Worm (Caenorhabditis elegans) whole organism, late embryonic: ENCODE measurements around the gene C56E6.7.

Experiments used
- C38D4.7 ChIP-seq: fragments of 200-800 bp; sonication (Bioruptor generic); optimal IDR thresholded peaks from 2 replicates; lab custom pipeline; 2018; ENCODE audit warnings: mild to moderate bottlenecking, missing genetic modification characterization, moderate library complexity, missing compliant biosample characterization
- F13H6.1 ChIP-seq: sonication (generic microtip); optimal IDR thresholded peaks from 2 replicates; lab custom pipeline; 2016; ENCODE audit warnings: missing genetic modification characterization, missing compliant biosample characterization
- K02D7.2 ChIP-seq: sonication (generic microtip); optimal IDR thresholded peaks from 2 replicates; lab custom pipeline; 2017; ENCODE audit warnings: mild to moderate bottlenecking, missing genetic modification characterization, missing compliant biosample characterization
- K09A11.1 ChIP-seq: sonication (generic microtip); optimal IDR thresholded peaks from 2 replicates; lab custom pipeline; 2017; ENCODE audit warnings: antibody characterized with exemption, mild to moderate bottlenecking, missing genetic modification characterization, missing compliant biosample characterization; ENCODE audit not compliant: insufficient read depth
- T23F11.4 ChIP-seq: fragments of 200-800 bp; sonication (Bioruptor generic); optimal IDR thresholded peaks from 2 replicates; lab custom pipeline; 2018; ENCODE audit warnings: mild to moderate bottlenecking, missing genetic modification characterization, missing compliant biosample characterization
- ahr-1 ChIP-seq: sonication (generic microtip); optimal IDR thresholded peaks from 2 replicates; lab custom pipeline; 2016; ENCODE audit warnings: missing genetic modification characterization, missing compliant biosample characterization
- ama-1 ChIP-seq: fragments of 150-350 bp; optimal IDR thresholded peaks from 2 replicates; lab custom pipeline; 2014
- ceh-19 ChIP-seq: fragments of 200-800 bp; sonication (Bioruptor generic); optimal IDR thresholded peaks from 2 replicates; lab custom pipeline; 2018; ENCODE audit warnings: mild to moderate bottlenecking, missing genetic modification characterization, missing compliant biosample characterization
- ceh-2 ChIP-seq: sonication (generic microtip); optimal IDR thresholded peaks from 2 replicates; lab custom pipeline; 2016; ENCODE audit warnings: missing genotype, missing genetic modification characterization, missing compliant biosample characterization
- ceh-22 ChIP-seq: sonication (generic microtip); optimal IDR thresholded peaks from 2 replicates; lab custom pipeline; 2017; ENCODE audit warnings: missing biosample characterization, missing genetic modification characterization
- ceh-30 ChIP-seq: fragments of 150-350 bp; optimal IDR thresholded peaks from 2 replicates; lab custom pipeline; 2014; ENCODE audit warnings: missing biosample characterization, missing genetic modification characterization
- ceh-34 ChIP-seq: sonication (generic microtip); optimal IDR thresholded peaks from 2 replicates; lab custom pipeline; 2016; ENCODE audit warnings: mild to moderate bottlenecking, missing genetic modification characterization, missing compliant biosample characterization
- ceh-45 ChIP-seq: fragments of 200-800 bp; sonication (Bioruptor generic); IDR thresholded peaks from 2 replicates; pipeline ENCODE4 v1.3.6; 2022; ENCODE audit warnings: missing genetic modification reagents, missing genetic modification characterization, missing compliant biosample characterization
- ceh-48 ChIP-seq: sonication (generic microtip); optimal IDR thresholded peaks from 2 replicates; lab custom pipeline; 2016; ENCODE audit warnings: missing genetic modification characterization, inconsistent platforms, missing compliant biosample characterization
- ceh-6 ChIP-seq: fragments of 200-800 bp; sonication (Bioruptor generic); optimal IDR thresholded peaks from 2 replicates; lab custom pipeline; 2018; ENCODE audit warnings: mild to moderate bottlenecking, missing genetic modification characterization, missing compliant biosample characterization
- che-1 ChIP-seq: sonication (generic microtip); optimal IDR thresholded peaks from 2 replicates; lab custom pipeline; 2016; ENCODE audit warnings: mild to moderate bottlenecking, missing genetic modification characterization, missing compliant biosample characterization
- dmd-4 ChIP-seq: sonication (generic microtip); optimal IDR thresholded peaks from 2 replicates; lab custom pipeline; 2016; ENCODE audit warnings: borderline replicate concordance, missing genetic modification characterization, missing compliant biosample characterization
- dve-1 ChIP-seq: sonication (generic microtip); optimal IDR thresholded peaks from 2 replicates; lab custom pipeline; 2017; ENCODE audit warnings: antibody characterized with exemption, mild to moderate bottlenecking, missing genetic modification characterization, missing compliant biosample characterization
- elt-4 ChIP-seq: sonication (generic microtip); optimal IDR thresholded peaks from 2 replicates; lab custom pipeline; 2016; ENCODE audit warnings: missing genetic modification characterization, missing compliant biosample characterization
- eyg-1 ChIP-seq: sonication (generic microtip); optimal IDR thresholded peaks from 2 replicates; lab custom pipeline; 2016; ENCODE audit warnings: missing genotype, missing genetic modification characterization, missing compliant biosample characterization
- fkh-10 ChIP-seq: fragments of 150-350 bp; optimal IDR thresholded peaks from 2 replicates; lab custom pipeline; 2014; ENCODE audit warnings: missing biosample characterization, missing genetic modification reagents, missing genetic modification characterization
- fkh-6 ChIP-seq: sonication (generic microtip); optimal IDR thresholded peaks from 2 replicates; lab custom pipeline; 2016; ENCODE audit warnings: missing genetic modification characterization, missing compliant biosample characterization
- gmeb-2 ChIP-seq: sonication (generic microtip); optimal IDR thresholded peaks from 2 replicates; lab custom pipeline; 2016; ENCODE audit warnings: missing genetic modification characterization, inconsistent platforms, missing compliant biosample characterization
- hlh-13 ChIP-seq: fragments of 200-800 bp; sonication (Bioruptor generic); optimal IDR thresholded peaks from 2 replicates; lab custom pipeline; 2018; ENCODE audit warnings: mild to moderate bottlenecking, missing genetic modification characterization, missing compliant biosample characterization
- hlh-15 ChIP-seq: sonication (generic microtip); optimal IDR thresholded peaks from 2 replicates; lab custom pipeline; 2016; ENCODE audit warnings: missing genetic modification characterization, missing compliant biosample characterization
- hlh-8 ChIP-seq: sonication (generic microtip); optimal IDR thresholded peaks from 2 replicates; lab custom pipeline; 2016; ENCODE audit warnings: missing genotype, missing genetic modification characterization, missing compliant biosample characterization
- lim-6 ChIP-seq: sonication (generic microtip); optimal IDR thresholded peaks from 2 replicates; lab custom pipeline; 2016; ENCODE audit warnings: missing genetic modification characterization, missing compliant biosample characterization
- lin-11 ChIP-seq: fragments of 200-800 bp; sonication (Bioruptor generic); optimal IDR thresholded peaks from 2 replicates; lab custom pipeline; 2018; ENCODE audit warnings: mild to moderate bottlenecking, missing genetic modification characterization, missing compliant biosample characterization
- nfya-1 ChIP-seq: sonication (generic microtip); optimal IDR thresholded peaks from 2 replicates; lab custom pipeline; 2017; ENCODE audit warnings: missing genetic modification characterization, mild to moderate bottlenecking, missing compliant biosample characterization, antibody characterized with exemption, moderate library complexity
- nhr-11 ChIP-seq: fragments of 150-350 bp; optimal IDR thresholded peaks from 2 replicates; lab custom pipeline; 2014; ENCODE audit warnings: missing biosample characterization, missing genetic modification characterization
- nhr-232 ChIP-seq: sonication (generic microtip); optimal IDR thresholded peaks from 2 replicates; lab custom pipeline; 2016; ENCODE audit warnings: missing genetic modification characterization, missing compliant biosample characterization
- npax-4 ChIP-seq: sonication (generic microtip); optimal IDR thresholded peaks from 2 replicates; lab custom pipeline; 2016; ENCODE audit warnings: missing genetic modification characterization, missing compliant biosample characterization
- pat-9 ChIP-seq: fragments of 200-800 bp; sonication (Bioruptor generic); optimal IDR thresholded peaks from 2 replicates; lab custom pipeline; 2018; ENCODE audit warnings: mild to moderate bottlenecking, missing genetic modification characterization, moderate library complexity, missing compliant biosample characterization
- pax-1 ChIP-seq: fragments of 150-350 bp; optimal IDR thresholded peaks from 2 replicates; lab custom pipeline; 2014; ENCODE audit warnings: missing biosample characterization, missing genetic modification characterization
- pha-2 ChIP-seq: sonication (generic microtip); optimal IDR thresholded peaks from 2 replicates; lab custom pipeline; 2017; ENCODE audit warnings: mild to moderate bottlenecking, missing genetic modification characterization, missing compliant biosample characterization
- pha-4 ChIP-seq: fragments of 150-350 bp; optimal IDR thresholded peaks from 2 replicates; lab custom pipeline; 2018; ENCODE audit warnings: missing biosample characterization, missing genetic modification reagents, missing genetic modification characterization
- pqm-1 ChIP-seq: sonication (generic microtip); optimal IDR thresholded peaks from 2 replicates; lab custom pipeline; 2016; ENCODE audit warnings: missing genetic modification characterization, missing compliant biosample characterization
- pros-1 ChIP-seq: fragments of 150-350 bp; optimal IDR thresholded peaks from 2 replicates; lab custom pipeline; 2014; ENCODE audit warnings: missing biosample characterization, missing genetic modification reagents, missing genetic modification characterization
- ref-2 ChIP-seq: sonication (generic microtip); optimal IDR thresholded peaks from 2 replicates; lab custom pipeline; 2016; ENCODE audit warnings: missing genetic modification characterization, missing compliant biosample characterization
- rnt-1 ChIP-seq: sonication (generic microtip); optimal IDR thresholded peaks from 2 replicates; lab custom pipeline; 2016; ENCODE audit warnings: missing genetic modification characterization, missing compliant biosample characterization
- sdc-2 ChIP-seq: sonication (generic microtip); optimal IDR thresholded peaks from 2 replicates; lab custom pipeline; 2016; ENCODE audit warnings: missing genotype, missing genetic modification characterization, missing compliant biosample characterization
- sox-2 ChIP-seq: fragments of 200-800 bp; sonication (Bioruptor generic); IDR thresholded peaks from 2 replicates; pipeline ENCODE4 v1.3.6; 2022; ENCODE audit warnings: missing genetic modification reagents, missing genetic modification characterization, missing compliant biosample characterization
- sox-4 ChIP-seq: sonication (generic microtip); optimal IDR thresholded peaks from 2 replicates; lab custom pipeline; 2017; ENCODE audit warnings: mild to moderate bottlenecking, missing genetic modification characterization, inconsistent platforms, missing compliant biosample characterization
- syd-9 ChIP-seq: sonication (generic microtip); optimal IDR thresholded peaks from 2 replicates; lab custom pipeline; 2016; ENCODE audit warnings: mild to moderate bottlenecking, missing genetic modification characterization, moderate library complexity, missing compliant biosample characterization
- tbx-2 ChIP-seq: sonication (generic microtip); optimal IDR thresholded peaks from 2 replicates; lab custom pipeline; 2016; ENCODE audit warnings: missing genetic modification characterization, missing compliant biosample characterization
- tbx-7 ChIP-seq: sonication (generic microtip); optimal IDR thresholded peaks from 2 replicates; lab custom pipeline; 2016; ENCODE audit warnings: missing genotype, missing genetic modification characterization, missing compliant biosample characterization
- ttx-3 ChIP-seq: sonication (generic microtip); optimal IDR thresholded peaks from 2 replicates; lab custom pipeline; 2016; ENCODE audit warnings: missing genetic modification reagents, missing genetic modification characterization, missing compliant biosample characterization
- unc-42 ChIP-seq: sonication (generic microtip); optimal IDR thresholded peaks from 2 replicates; lab custom pipeline; 2016; ENCODE audit warnings: missing genotype, missing genetic modification characterization, missing compliant biosample characterization
- unc-55 ChIP-seq: sonication (generic microtip); optimal IDR thresholded peaks from 2 replicates; lab custom pipeline; 2017; ENCODE audit warnings: missing biosample characterization, missing genetic modification reagents, missing genetic modification characterization
- zip-5 ChIP-seq: sonication (generic microtip); optimal IDR thresholded peaks from 2 replicates; lab custom pipeline; 2016; ENCODE audit warnings: missing genetic modification characterization, missing compliant biosample characterization

The C56E6.7 gene

DNA sequence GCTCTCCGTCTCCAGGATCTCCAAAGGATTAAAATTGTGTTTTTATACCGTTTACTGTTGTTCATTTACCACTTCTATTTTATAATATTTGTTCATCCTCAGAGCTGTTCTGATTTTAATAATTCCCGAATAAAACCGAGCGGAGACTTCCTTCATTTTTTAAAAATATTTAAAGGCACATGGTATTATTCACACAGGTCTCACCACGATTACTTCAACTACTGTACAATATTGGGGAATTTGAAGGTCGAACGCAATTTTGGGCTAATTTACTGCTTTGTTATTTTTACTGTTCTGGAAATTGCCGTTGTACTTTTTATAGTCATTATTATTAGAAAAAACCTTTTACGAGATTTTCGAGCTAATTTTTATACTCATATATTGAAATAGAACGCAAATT, 25.2 kb upstream of the C56E6.7 start:
- TF ChIP-seq unc-42, result no peak
- no peak for TF ChIP-seq npax-4 (tag; lab: Kevin White, UChicago)
- no peak for TF ChIP-seq pha-2 (tag; lab: Kevin White, UChicago)
- no peak for TF ChIP-seq C38D4.7 (GFP tag; lab: Kevin White, UChicago)
- no peak for TF ChIP-seq ceh-48 (tag; lab: Kevin White, UChicago)
- no peak for TF ChIP-seq pat-9 (tag; lab: Kevin White, UChicago)

DNA sequence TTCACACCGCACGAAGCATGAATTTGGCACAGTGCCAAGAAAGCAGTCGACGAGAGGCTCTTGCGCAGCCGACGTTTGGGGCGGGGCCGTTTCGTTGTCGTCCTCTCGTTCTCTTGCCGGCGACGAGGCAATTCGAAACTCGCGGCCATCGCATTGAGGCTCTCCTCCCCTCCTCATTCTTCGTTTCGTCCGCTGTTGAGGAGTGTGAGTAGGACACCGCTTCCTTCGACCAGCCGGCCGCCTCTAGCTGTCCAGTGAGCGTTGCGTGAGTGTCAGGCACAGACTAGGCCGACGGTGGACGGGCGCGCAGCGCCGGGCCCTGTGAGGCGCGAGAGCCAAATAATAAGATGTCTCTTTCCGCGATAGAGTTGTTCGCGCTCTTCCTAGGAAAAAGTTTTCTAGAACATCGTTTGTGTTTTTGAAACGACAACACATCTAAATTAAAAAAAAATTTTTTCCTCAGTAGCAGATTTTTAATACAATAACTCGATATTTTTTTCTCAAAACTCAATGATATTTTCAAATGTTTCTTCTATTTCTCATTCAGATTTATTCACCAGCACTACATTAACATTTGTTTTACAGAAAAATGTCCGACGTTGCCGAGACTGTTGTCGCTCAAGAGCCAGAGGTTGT, 24.4 kb upstream of the C56E6.7 start, which contains the start of the genes T28D9.11 and T28D9.1:
TSS of gene T28D9.11 (minus strand) at position 177 of the 636 bp plus-strand sequence.
TSS of gene T28D9.1 (plus strand) at position 586 of the 636 bp plus-strand sequence.
- TF ChIP-seq ceh-22 (tag; lab: Kevin White, UChicago) (peak; percentile 19), C38D4.7 (GFP tag; lab: Kevin White, UChicago) (peak; percentile 44), gmeb-2 (tag; lab: Kevin White, UChicago) (no peak), pha-2 (tag; lab: Kevin White, UChicago) (no peak), unc-55 (peak; percentile 59), nhr-232 (tag; lab: Kevin White, UChicago) (no peak), pqm-1 (tag; lab: Kevin White, UChicago) (no peak), ref-2 (peak; percentile 41), hlh-8 (no peak), rnt-1 (tag; lab: Kevin White, UChicago) (no peak), pax-1 (tag; lab: Kevin White, UChicago) (no peak), pat-9 (tag; lab: Kevin White, UChicago) (peak; percentile 48), F13H6.1 (tag; lab: Kevin White, UChicago) (no peak), hlh-13 (GFP tag; lab: Kevin White, UChicago) (no peak), ttx-3 (tag; lab: Kevin White, UChicago) (no peak), tbx-7 (tag; lab: Kevin White, UChicago) (no peak), ceh-30 (tag; lab: Kevin White, UChicago) (no peak), lin-11 (tag; lab: Kevin White, UChicago) (no peak), ahr-1 (tag; lab: Kevin White, UChicago) (no peak), lim-6 (tag; lab: Kevin White, UChicago) (no peak), ceh-19 (GFP tag; lab: Kevin White, UChicago) (peak; percentile 71), npax-4 (tag; lab: Kevin White, UChicago) (no peak), ceh-48 (tag; lab: Kevin White, UChicago) (no peak), K09A11.1 (tag; lab: Kevin White, UChicago) (no peak), unc-42 (peak; percentile 46), hlh-15 (tag; lab: Kevin White, UChicago) (no peak), ceh-34 (tag; lab: Kevin White, UChicago) (peak; percentile 82), pros-1 (tag; lab: Kevin White, UChicago) (peak; percentile 49), dmd-4 (peak; percentile 50), ceh-2 (tag; lab: Kevin White, UChicago) (peak; percentile 28), nhr-11 (tag; lab: Kevin White, UChicago) (no peak), ceh-6 (peak; percentile 31), T23F11.4 (peak; percentile 38), che-1 (tag; lab: Kevin White, UChicago) (no peak), ama-1 (lab: Kevin White, UChicago) (no peak), eyg-1 (tag; lab: Kevin White, UChicago) (peak; percentile 7), fkh-6 (peak; percentile 12), pha-4 (tag; lab: Kevin White, UChicago) (no peak), K02D7.2 (tag; lab: Kevin White, UChicago) (no peak), nfya-1 (tag; lab: Kevin White, UChicago) (peak; percentile 64), fkh-10 (GFP tag; lab: Kevin White, UChicago) (peak; percentile 10), sox-2 (GFP tag; lab: Robert Waterston, UW) (0 out of 2 replicates have a peak, but pooled peaks have one; percentile 10), elt-4 (no peak), tbx-2 (peak; percentile 67), syd-9 (tag; lab: Kevin White, UChicago) (peak; percentile 61), dve-1 (peak; percentile 5), zip-5 (peak; percentile 19), ceh-45 (GFP tag; lab: Robert Waterston, UW) (no peak), sox-4 (peak; percentile 13), sdc-2 (tag; lab: Kevin White, UChicago) (peak; percentile 37)
